Worm (Caenorhabditis elegans) whole organism, midembryonic: ENCODE results near the gene akt-1.

Experiments used
- T22C8.4 ChIP-seq: fragments of 200-800 bp; sonication (Bioruptor generic); IDR thresholded peaks from 2 replicates; pipeline ENCODE4 v1.3.6; 2022; ENCODE audit warnings: missing genetic modification characterization, missing compliant biosample characterization
- cog-1 ChIP-seq: sonication (generic microtip); optimal IDR thresholded peaks from 2 replicates; lab custom pipeline; 2016; ENCODE audit warnings: missing genetic modification characterization, missing compliant biosample characterization
- flt-1 ChIP-seq: fragments of 200-800 bp; sonication (Bioruptor generic); IDR thresholded peaks from 2 replicates; pipeline ENCODE4 v1.3.6; 2022; ENCODE audit warnings: missing genetic modification characterization, missing compliant biosample characterization
- klf-2 ChIP-seq: fragments of 200-800 bp; sonication (Bioruptor generic); conservative IDR thresholded peaks from 2 replicates; pipeline ENCODE4 v1.3.6; 2022; ENCODE audit warnings: missing genetic modification reagents, missing genetic modification characterization, missing compliant biosample characterization
- med-1 ChIP-seq: sonication (generic microtip); optimal IDR thresholded peaks from 2 replicates; lab custom pipeline; 2017; ENCODE audit warnings: missing genetic modification characterization, mild to moderate bottlenecking, missing compliant biosample characterization, antibody characterized with exemption, missing genetic modification reagents; ENCODE audit not compliant: insufficient read depth
- ref-1 ChIP-seq: fragments of 200-800 bp; sonication (Bioruptor generic); conservative IDR thresholded peaks from 2 replicates; pipeline ENCODE4 v1.3.6; 2022; ENCODE audit warnings: missing genetic modification reagents, missing genetic modification characterization, missing compliant biosample characterization
- tab-1 ChIP-seq: fragments of 200-800 bp; sonication (Bioruptor generic); IDR thresholded peaks from 2 replicates; pipeline ENCODE4 v1.3.6; 2022; ENCODE audit warnings: missing genetic modification characterization, missing compliant biosample characterization
- ztf-23 ChIP-seq: fragments of 200-800 bp; sonication (Bioruptor generic); IDR thresholded peaks from 2 replicates; pipeline ENCODE4 v1.3.6; 2022; ENCODE audit warnings: missing genetic modification reagents, missing genetic modification characterization, missing compliant biosample characterization
- ztf-29 ChIP-seq: fragments of 200-800 bp; sonication (Bioruptor generic); IDR thresholded peaks from 2 replicates; pipeline ENCODE4 v1.3.6; 2022; ENCODE audit warnings: missing genetic modification reagents, missing genetic modification characterization, missing compliant biosample characterization

Gene akt-1

ce11 chrV:10243105-10243504 is 5.6 kb upstream of the akt-1 start, which contains the start of gene C12D8.9:
TSS of gene C12D8.9 (minus strand) at chrV:10243205.
- no peak for TF ChIP-seq T22C8.4 (GFP tag; lab: Robert Waterston, UW)
- no peak for TF ChIP-seq flt-1
- TF ChIP-seq ztf-23 (GFP tag; lab: Robert Waterston, UW), result no peak
- TF ChIP-seq tab-1, result no peak
- no peak for TF ChIP-seq ztf-29 (GFP tag; lab: Robert Waterston, UW)
- no peak for TF ChIP-seq klf-2 (GFP tag; lab: Robert Waterston, UW)
- no peak for TF ChIP-seq cog-1
- TF ChIP-seq ref-1, result no peak
- no peak for TF ChIP-seq med-1

ce11 chrV:10244018-10244720 is 4.5 kb upstream of the akt-1 start:
- no peak for TF ChIP-seq ztf-29 (GFP tag; lab: Robert Waterston, UW)
- TF ChIP-seq ztf-23 (GFP tag; lab: Robert Waterston, UW), result no peak

- TF ChIP-seq T22C8.4 (GFP tag; lab: Robert Waterston, UW) (no peak), cog-1 (no peak), ref-1 (no peak), tab-1 (no peak)
These were observed 3.1 kb upstream of the akt-1 start for ce11 chrV:10245615-10246014.

ce11 chrV:10246443-10246885 is 2.2 kb upstream of the akt-1 start:
- TF ChIP-seq cog-1, result no peak
- no peak for TF ChIP-seq tab-1
- no peak for TF ChIP-seq T22C8.4 (GFP tag; lab: Robert Waterston, UW)
- TF ChIP-seq ztf-23 (GFP tag; lab: Robert Waterston, UW), result no peak
- no peak for TF ChIP-seq klf-2 (GFP tag; lab: Robert Waterston, UW)
- no peak for TF ChIP-seq med-1
- TF ChIP-seq ref-1, result no peak
- TF ChIP-seq flt-1, result no peak
- TF ChIP-seq ztf-29 (GFP tag; lab: Robert Waterston, UW), result no peak

ce11 chrV:10246967-10247366 is 1.7 kb upstream of the akt-1 start:
- TF ChIP-seq flt-1 (no peak), cog-1 (no peak), T22C8.4 (GFP tag; lab: Robert Waterston, UW) (no peak), tab-1 (no peak), ztf-23 (GFP tag; lab: Robert Waterston, UW) (no peak), med-1 (no peak), ztf-29 (GFP tag; lab: Robert Waterston, UW) (no peak)

- TF ChIP-seq ztf-23 (GFP tag; lab: Robert Waterston, UW) (no peak), ztf-29 (GFP tag; lab: Robert Waterston, UW) (no peak), tab-1 (no peak), T22C8.4 (GFP tag; lab: Robert Waterston, UW) (no peak)
These were observed 949 bp upstream of the akt-1 start for ce11 chrV:10247673-10248239.

ce11 chrV:10249515-10249914 is 810 bp downstream of the akt-1 start:
- no peak for TF ChIP-seq ztf-23 (GFP tag; lab: Robert Waterston, UW)
- TF ChIP-seq cog-1, result no peak

- TF ChIP-seq tab-1, result no peak
- TF ChIP-seq ztf-23 (GFP tag; lab: Robert Waterston, UW), result no peak
- no peak for TF ChIP-seq cog-1
- TF ChIP-seq ztf-29 (GFP tag; lab: Robert Waterston, UW), result no peak
- TF ChIP-seq T22C8.4 (GFP tag; lab: Robert Waterston, UW), result no peak
- no peak for TF ChIP-seq klf-2 (GFP tag; lab: Robert Waterston, UW)
- TF ChIP-seq ref-1, result no peak
- TF ChIP-seq med-1, result no peak
- TF ChIP-seq flt-1, result no peak
These were observed 4.0 kb downstream of the akt-1 start for ce11 chrV:10252682-10253081.

- TF ChIP-seq T22C8.4 (GFP tag; lab: Robert Waterston, UW), result no peak
- no peak for TF ChIP-seq ztf-23 (GFP tag; lab: Robert Waterston, UW)
- TF ChIP-seq flt-1, result no peak
- no peak for TF ChIP-seq ztf-29 (GFP tag; lab: Robert Waterston, UW)
- no peak for TF ChIP-seq cog-1
- no peak for TF ChIP-seq tab-1
- no peak for TF ChIP-seq ref-1
- no peak for TF ChIP-seq med-1
- TF ChIP-seq klf-2 (GFP tag; lab: Robert Waterston, UW), result no peak
These were observed 6.3 kb downstream of the akt-1 start, which contains the start of gene rop-1 for ce11 chrV:10255005-10255472. TSS of gene rop-1 (minus strand) at chrV:10255055.

ce11 chrV:10256050-10256449 is 7.3 kb downstream of the akt-1 start, which contains the start of gene nhr-232:
TSS of gene nhr-232 (plus strand) at chrV:10256170.
- TF ChIP-seq ztf-23 (GFP tag; lab: Robert Waterston, UW), result no peak
- TF ChIP-seq tab-1, result no peak
- no peak for TF ChIP-seq T22C8.4 (GFP tag; lab: Robert Waterston, UW)
- no peak for TF ChIP-seq flt-1
- TF ChIP-seq cog-1, result no peak
- TF ChIP-seq ref-1, result no peak
- no peak for TF ChIP-seq ztf-29 (GFP tag; lab: Robert Waterston, UW)
- TF ChIP-seq med-1, result no peak
- no peak for TF ChIP-seq klf-2 (GFP tag; lab: Robert Waterston, UW)

- TF ChIP-seq T22C8.4 (GFP tag; lab: Robert Waterston, UW), result no peak
- TF ChIP-seq ref-1, result no peak
- no peak for TF ChIP-seq tab-1
- TF ChIP-seq cog-1, result no peak
- TF ChIP-seq flt-1, result no peak
- no peak for TF ChIP-seq med-1
- TF ChIP-seq klf-2 (GFP tag; lab: Robert Waterston, UW), result no peak
These were observed 11.8 kb downstream of the akt-1 start, which contains the start of gene sri-18 for ce11 chrV:10260460-10260859. TSS of gene sri-18 (minus strand) at chrV:10260560.
